Worm (Caenorhabditis elegans): ENCODE results near the gene ZK673.5.

Gene ZK673.5

ce11 chrII:10444971-10445707 lies 16.2 kb upstream of the ZK673.5 start (continued):
- TF ChIP-seq F49E8.2 (tag; optimal IDR thresholded peaks at IDR 0.05; ENCODE audit: insufficient read depth) (no peak), snpc-3.4 (tag; optimal IDR thresholded peaks at IDR 0.05) (peak; percentile 28), T26A5.8 (tag; optimal IDR thresholded peaks at IDR 0.05) (no peak), hrde-1 (tag; optimal IDR thresholded peaks at IDR 0.05; ENCODE audit: borderline replicate concordance) (no peak), ceh-100 (GFP tag; IDR thresholded peaks at IDR 0.05) (no peak), die-1 (tag; optimal IDR thresholded peaks at IDR 0.05) (no peak), attf-5 (GFP tag; optimal IDR thresholded peaks at IDR 0.05) (no peak), nhr-179 (tag; optimal IDR thresholded peaks at IDR 0.05) (no peak), snpc-1.1 (tag; optimal IDR thresholded peaks at IDR 0.05; ENCODE audit: insufficient read depth) (no peak), unc-130 (GFP tag; optimal IDR thresholded peaks at IDR 0.05) (no peak), sea-2 (GFP tag; IDR thresholded peaks at IDR 0.05) (no peak), lin-40 (tag; optimal IDR thresholded peaks at IDR 0.05) (no peak), hmg-20 (GFP tag; IDR thresholded peaks at IDR 0.05) (no peak), B0261.1 (tag; optimal IDR thresholded peaks at IDR 0.05) (no peak), atf-7 (tag; optimal IDR thresholded peaks at IDR 0.05) (no peak), hlh-26 (GFP tag; conservative IDR thresholded peaks at IDR 0.05) (no peak)

DNA sequence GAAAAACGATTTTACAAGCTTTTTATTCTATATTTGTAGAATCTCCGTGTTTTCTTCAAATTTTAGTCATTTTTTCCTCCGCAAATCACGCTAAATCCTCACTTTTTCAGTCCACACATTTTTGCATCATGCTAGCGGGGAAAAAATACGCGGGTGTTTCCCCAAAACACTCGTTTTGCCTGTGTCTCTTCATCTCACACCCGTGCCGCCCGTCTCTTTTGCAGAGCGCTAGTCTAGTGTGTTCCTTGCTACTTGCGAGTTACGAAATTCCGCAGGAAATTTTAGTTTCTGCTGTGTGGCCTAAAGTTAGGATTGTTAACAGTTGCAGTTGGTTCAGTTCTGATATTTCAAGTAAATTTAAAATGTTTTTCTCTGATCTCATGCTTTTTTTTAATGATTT lies 15.6 kb upstream of the ZK673.5 start:
- TF ChIP-seq egl-44 (GFP tag; IDR thresholded peaks at IDR 0.05) = no peak
- TF ChIP-seq efl-1 (GFP tag; optimal IDR thresholded peaks at IDR 0.05) = no peak
- TF ChIP-seq ztf-18 (tag; optimal IDR thresholded peaks at IDR 0.05) = no peak
- peak; percentile 46; the same call in 1 of the 2 replicates for TF ChIP-seq B0336.3 (GFP tag; IDR thresholded peaks at IDR 0.05)
- no peak for TF ChIP-seq Y56A3A.18 (GFP tag; IDR thresholded peaks at IDR 0.05)
- TF ChIP-seq hmg-1.2 (GFP tag; IDR thresholded peaks at IDR 0.05) = peak; percentile 20; the same call in 1 of the 2 replicates
- no peak for TF ChIP-seq fkh-3 (tag; optimal IDR thresholded peaks at IDR 0.05)
- TF ChIP-seq madf-6 (GFP tag; IDR thresholded peaks at IDR 0.05) = no peak; the same call in 1 of the 2 replicates
- no peak for TF ChIP-seq mes-4 (tag; optimal IDR thresholded peaks at IDR 0.05)
- TF ChIP-seq C17E4.6 (GFP tag; IDR thresholded peaks at IDR 0.05) = no peak
- no peak for TF ChIP-seq ztf-3 (GFP tag; optimal IDR thresholded peaks at IDR 0.05)
- 0 out of 2 replicates have a peak, but pooled peaks have one; percentile 40 for TF ChIP-seq cebp-2 (GFP tag; IDR thresholded peaks at IDR 0.05)
- TF ChIP-seq nhr-80 (tag; optimal IDR thresholded peaks at IDR 0.05) = peak; percentile 62
- no peak for TF ChIP-seq bed-2 (GFP tag; IDR thresholded peaks at IDR 0.05)
- TF ChIP-seq hrde-1 (tag; optimal IDR thresholded peaks at IDR 0.05; ENCODE audit: borderline replicate concordance) = no peak
- no peak for TF ChIP-seq ets-4 (GFP tag; optimal IDR thresholded peaks at IDR 0.05)
- no peak for TF ChIP-seq F10E7.11 (tag; optimal IDR thresholded peaks at IDR 0.05)
- TF ChIP-seq hsf-1 (GFP tag; IDR thresholded peaks at IDR 0.05) = no peak
- TF ChIP-seq F52B5.7 (tag; optimal IDR thresholded peaks at IDR 0.05) = no peak
- no peak for TF ChIP-seq Y53F4B.3 (GFP tag; IDR thresholded peaks at IDR 0.05)
- TF ChIP-seq lin-54 (GFP tag; optimal IDR thresholded peaks at IDR 0.05) = no peak
- peak; percentile 86 for TF ChIP-seq cebp-1 (GFP tag; IDR thresholded peaks at IDR 0.05)
- TF ChIP-seq cebp-1 (tag; optimal IDR thresholded peaks at IDR 0.05) = peak; percentile 93
- TF ChIP-seq nfyb-1 (GFP tag; IDR thresholded peaks at IDR 0.05) = peak; percentile 35; the same call in 1 of the 2 replicates
- TF ChIP-seq ceh-58 (GFP tag; IDR thresholded peaks at IDR 0.05) = no peak
- TF ChIP-seq ztf-28 (GFP tag; IDR thresholded peaks at IDR 0.05) = no peak
- no peak for TF ChIP-seq F57A8.1 (GFP tag; optimal IDR thresholded peaks at IDR 0.05)
- no peak for TF ChIP-seq F57C9.4 (tag; optimal IDR thresholded peaks at IDR 0.05)
- TF ChIP-seq ekl-4 (GFP tag; IDR thresholded peaks at IDR 0.05) = no peak
- no peak for TF ChIP-seq K12H6.12 (tag; optimal IDR thresholded peaks at IDR 0.05)
- no peak for TF ChIP-seq atf-7 (tag; optimal IDR thresholded peaks at IDR 0.05)
- TF ChIP-seq die-1 (tag; optimal IDR thresholded peaks at IDR 0.05) = peak; percentile 8
- no peak for TF ChIP-seq athp-1 (tag; optimal IDR thresholded peaks at IDR 0.05)
- no peak for TF ChIP-seq ceh-91 (GFP tag; IDR thresholded peaks at IDR 0.05)

Measured in whole organism, young adult.